Worm (Caenorhabditis elegans): ENCODE results near the gene wrt-2.

wrt-2 gene

DNA sequence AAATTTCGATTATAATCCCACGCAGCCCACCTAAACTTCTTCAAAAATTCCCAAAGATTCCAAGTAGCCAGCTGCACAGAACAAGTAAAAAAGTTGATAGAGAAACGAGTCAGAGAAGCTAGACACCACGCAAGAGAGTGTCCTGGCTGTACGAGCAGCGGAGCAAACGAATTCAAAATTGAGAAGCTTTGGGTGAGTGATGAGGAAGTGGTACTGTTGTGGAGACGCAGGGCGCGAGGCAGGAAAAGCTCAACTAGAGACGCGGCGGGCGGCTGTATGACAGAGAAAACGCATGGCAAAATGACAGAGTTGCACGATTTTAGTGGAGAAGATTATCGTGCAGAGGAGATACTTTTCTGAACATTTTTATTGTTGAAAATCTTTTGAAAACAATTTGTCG lies 44.9 kb downstream of the wrt-2 start:
- TF ChIP-seq sma-9 (GFP tag; optimal IDR thresholded peaks at IDR 0.05), result peak; percentile 61
- TF ChIP-seq sma-9 (tag; optimal IDR thresholded peaks at IDR 0.05), result no peak
- TF ChIP-seq mab-5 (tag; optimal IDR thresholded peaks at IDR 0.05), result peak; percentile 41
- peak; percentile 78 for TF ChIP-seq nhr-129 (tag; optimal IDR thresholded peaks at IDR 0.05)
- TF ChIP-seq lin-13 (GFP tag; optimal IDR thresholded peaks at IDR 0.05), result no peak
- TF ChIP-seq egl-27 (tag; optimal IDR thresholded peaks at IDR 0.05), result peak; percentile 56
- TF ChIP-seq sma-3 (GFP tag; optimal IDR thresholded peaks at IDR 0.05), result no peak
- TF ChIP-seq ama-1 (optimal IDR thresholded peaks at IDR 0.05), result no peak
- TF ChIP-seq ceh-82 (tag; optimal IDR thresholded peaks at IDR 0.05), result no peak
- TF ChIP-seq nhr-21 (tag; optimal IDR thresholded peaks at IDR 0.05), result no peak
- TF ChIP-seq zag-1 (tag; optimal IDR thresholded peaks at IDR 0.05), result peak; percentile 28
- TF ChIP-seq crh-2 (tag; optimal IDR thresholded peaks at IDR 0.05), result peak; percentile 49
- TF ChIP-seq skn-1 (tag; optimal IDR thresholded peaks at IDR 0.05), result no peak
- TF ChIP-seq lin-11 (tag; optimal IDR thresholded peaks at IDR 0.05), result peak; percentile 47
- TF ChIP-seq unc-55 (GFP tag; optimal IDR thresholded peaks at IDR 0.05), result peak; percentile 78
- TF ChIP-seq peb-1 (tag; optimal IDR thresholded peaks at IDR 0.05), result no peak
- TF ChIP-seq F13H6.1 (tag; optimal IDR thresholded peaks at IDR 0.05), result peak; percentile 76
- no peak for TF ChIP-seq mbf-1 (tag; optimal IDR thresholded peaks at IDR 0.05)
- TF ChIP-seq sem-4 (tag; optimal IDR thresholded peaks at IDR 0.05), result peak; percentile 30
- no peak for TF ChIP-seq aly-2 (tag; optimal IDR thresholded peaks at IDR 0.05)
- peak; percentile 58 for TF ChIP-seq C34F6.9 (tag; optimal IDR thresholded peaks at IDR 0.05)
- peak in 1 of 2 experiments; percentile 60 for TF ChIP-seq lsy-2 (tag; optimal IDR thresholded peaks at IDR 0.05)
- no peak for TF ChIP-seq alr-1 (tag; optimal IDR thresholded peaks at IDR 0.05)
- no peak for TF ChIP-seq nhr-6 (tag; optimal IDR thresholded peaks at IDR 0.05)
- TF ChIP-seq mdl-1 (tag; optimal IDR thresholded peaks at IDR 0.05), result peak; percentile 37 to 46
- TF ChIP-seq lin-39 (tag; optimal IDR thresholded peaks at IDR 0.05), result no peak
- TF ChIP-seq fos-1 (tag; optimal IDR thresholded peaks at IDR 0.05), result peak; percentile 70
- no peak for TF ChIP-seq elt-1 (tag; optimal IDR thresholded peaks at IDR 0.05)

DNA sequence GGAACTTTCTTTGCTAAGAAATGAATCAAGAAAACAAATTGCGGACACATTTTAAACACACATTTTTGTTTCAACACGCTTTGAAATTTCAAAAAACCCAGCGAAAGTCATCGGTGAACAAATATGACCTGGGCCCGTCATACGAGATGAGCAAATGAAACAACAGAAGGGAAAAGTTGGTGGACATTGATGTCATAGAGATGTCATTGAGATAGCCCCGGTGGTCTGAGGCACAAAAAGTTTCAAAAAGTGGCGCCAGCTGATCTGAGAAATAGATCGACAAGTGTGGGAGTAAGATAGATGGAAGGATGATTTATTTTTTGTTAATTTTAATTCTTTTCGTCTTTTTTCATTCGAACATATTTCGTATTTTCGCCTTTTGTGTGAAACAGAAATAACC lies 45.5 kb downstream of the wrt-2 start:
- no peak for TF ChIP-seq C34F6.9 (tag; optimal IDR thresholded peaks at IDR 0.05)
- TF ChIP-seq sma-9 (GFP tag; optimal IDR thresholded peaks at IDR 0.05), result no peak
- TF ChIP-seq sma-9 (tag; optimal IDR thresholded peaks at IDR 0.05), result no peak
- no peak for TF ChIP-seq skn-1 (tag; optimal IDR thresholded peaks at IDR 0.05)
- no peak for TF ChIP-seq ztf-11 (tag; optimal IDR thresholded peaks at IDR 0.05)
- TF ChIP-seq ceh-16 (tag; optimal IDR thresholded peaks at IDR 0.05), result no peak
- TF ChIP-seq lin-39 (tag; optimal IDR thresholded peaks at IDR 0.05), result no peak
- TF ChIP-seq sma-3 (GFP tag; optimal IDR thresholded peaks at IDR 0.05), result no peak
- TF ChIP-seq nhr-77 (tag; optimal IDR thresholded peaks at IDR 0.05), result no peak
- TF ChIP-seq fos-1 (tag; optimal IDR thresholded peaks at IDR 0.05), result no peak
- TF ChIP-seq blmp-1 (tag; optimal IDR thresholded peaks at IDR 0.05; ENCODE audit: insufficient read depth), result no peak
- TF ChIP-seq nhr-25 (tag; optimal IDR thresholded peaks at IDR 0.05), result no peak
- no peak for TF ChIP-seq nhr-10 (tag; optimal IDR thresholded peaks at IDR 0.05)
- no peak for TF ChIP-seq snpc-4 (tag; optimal IDR thresholded peaks at IDR 0.05)
- TF ChIP-seq nhr-23 (tag; optimal IDR thresholded peaks at IDR 0.05), result no peak
- no peak for TF ChIP-seq sem-4 (tag; optimal IDR thresholded peaks at IDR 0.05)
- TF ChIP-seq ztf-4 (tag; optimal IDR thresholded peaks at IDR 0.05), result no peak
- TF ChIP-seq alr-1 (tag; optimal IDR thresholded peaks at IDR 0.05), result no peak
- no peak for TF ChIP-seq aly-2 (tag; optimal IDR thresholded peaks at IDR 0.05)
- TF ChIP-seq elt-1 (tag; optimal IDR thresholded peaks at IDR 0.05), result no peak
- no peak for TF ChIP-seq zag-1 (tag; optimal IDR thresholded peaks at IDR 0.05)

DNA sequence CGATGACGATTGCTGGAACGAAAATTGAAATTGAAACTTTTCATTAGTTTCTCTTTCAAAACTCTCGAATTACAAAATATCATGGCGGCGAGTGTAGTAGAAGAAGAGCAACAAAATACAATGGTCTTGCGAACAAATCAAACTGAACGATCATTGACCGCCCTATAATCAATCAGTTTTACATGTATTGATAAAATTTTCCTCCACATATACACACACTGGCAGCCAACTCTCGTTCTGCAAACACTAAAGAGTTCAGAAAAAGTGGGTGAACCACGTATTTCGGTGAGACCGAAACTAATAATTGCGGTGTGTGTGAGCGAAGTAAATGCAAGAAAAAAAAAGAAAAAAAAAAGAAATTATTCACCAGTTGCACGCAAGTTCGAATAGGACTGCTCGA lies 46.9 kb downstream of the wrt-2 start:
- TF ChIP-seq ZK546.5 (tag; optimal IDR thresholded peaks at IDR 0.05) (no peak), mbf-1 (tag; optimal IDR thresholded peaks at IDR 0.05) (no peak), gmeb-1 (tag; optimal IDR thresholded peaks at IDR 0.05) (no peak), ama-1 (optimal IDR thresholded peaks at IDR 0.05) (no peak), nhr-11 (tag; optimal IDR thresholded peaks at IDR 0.05) (no peak), fos-1 (tag; optimal IDR thresholded peaks at IDR 0.05) (peak; percentile 52), sma-9 (GFP tag; optimal IDR thresholded peaks at IDR 0.05) (no peak), sma-9 (tag; optimal IDR thresholded peaks at IDR 0.05) (no peak)
